Worm (Caenorhabditis elegans): ENCODE data around the gene wht-8.

ce11 chrIII:11207825-11208224, 10.8 kb upstream of the wht-8 start:
- TF ChIP-seq dao-5 (tag; optimal IDR thresholded peaks at IDR 0.05): no peak
- TF ChIP-seq W03F9.2 (tag; optimal IDR thresholded peaks at IDR 0.05): no peak

All from whole organism, L4/young adult.